Worm (Caenorhabditis elegans) whole organism, L4 larva: ENCODE results near the gene hsp-12.6.

Source experiments
- F49E8.2 ChIP-seq: sonication (generic microtip); optimal IDR thresholded peaks from 2 replicates; lab custom pipeline; 2016; ENCODE audit warnings: missing compliant biosample characterization, mild to moderate bottlenecking, missing genetic modification characterization, borderline replicate concordance
- T26A8.4 ChIP-seq: fragments of 200-800 bp; sonication (Bioruptor generic); IDR thresholded peaks from 2 replicates; pipeline ENCODE4 v1.3.6; 2022; ENCODE audit warnings: missing genetic modification characterization, missing compliant biosample characterization
- Y48G9A.11 ChIP-seq: fragments of 200-800 bp; sonication (Bioruptor generic); IDR thresholded peaks from 2 replicates; pipeline ENCODE4 v1.3.6; 2022; ENCODE audit warnings: missing genetic modification reagents, missing genetic modification characterization, missing compliant biosample characterization
- aly-2 ChIP-seq: sonication (generic microtip); optimal IDR thresholded peaks from 2 replicates; lab custom pipeline; 2018; ENCODE audit warnings: missing biosample characterization, missing genetic modification characterization
- attf-4 ChIP-seq: sonication (generic microtip); optimal IDR thresholded peaks from 3 replicates; lab custom pipeline; 2017; ENCODE audit warnings: missing biosample characterization, missing genetic modification characterization
- ceh-32 ChIP-seq: sonication (generic microtip); optimal IDR thresholded peaks from 2 replicates; lab custom pipeline; 2016; ENCODE audit warnings: mild to moderate bottlenecking, missing genetic modification characterization, missing compliant biosample characterization; ENCODE audit not compliant: poor library complexity
- ceh-62 ChIP-seq: sonication (generic microtip); optimal IDR thresholded peaks from 2 replicates; lab custom pipeline; 2017; ENCODE audit warnings: missing biosample characterization, missing genetic modification characterization
- ceh-82 ChIP-seq: sonication (generic microtip); optimal IDR thresholded peaks from 2 replicates; lab custom pipeline; 2017; ENCODE audit warnings: missing biosample characterization, missing genetic modification characterization
- ctbp-1 ChIP-seq: fragments of 200-800 bp; sonication (Bioruptor generic); IDR thresholded peaks from 2 replicates; pipeline ENCODE4 v1.3.6; 2022; ENCODE audit warnings: missing genetic modification reagents, missing genetic modification characterization, missing compliant biosample characterization
- daf-16 ChIP-seq, 3 experiments: sonication (generic microtip); optimal IDR thresholded peaks; 2 replicates each; lab custom pipeline; 2016 to 2017; ENCODE audit warnings: missing genetic modification characterization in 3 of 3, missing genetic modification reagents in 3 of 3, mild to moderate bottlenecking in 2 of 3, missing compliant biosample characterization in 2 of 3, missing biosample characterization in 1 of 3, moderate library complexity in 1 of 3
- daf-19 ChIP-seq: fragments of 200-800 bp; sonication (Bioruptor generic); conservative IDR thresholded peaks from 2 replicates; pipeline ENCODE4 v1.3.6; 2022; ENCODE audit warnings: missing genetic modification characterization, missing compliant biosample characterization
- daf-8 ChIP-seq: fragments of 200-800 bp; sonication (Bioruptor generic); IDR thresholded peaks from 2 replicates; pipeline ENCODE4 v1.3.6; 2022; ENCODE audit warnings: missing genetic modification characterization, missing compliant biosample characterization
- dmd-6 ChIP-seq: fragments of 200-800 bp; sonication (Bioruptor generic); IDR thresholded peaks from 2 replicates; pipeline ENCODE4 v1.3.6; 2022; ENCODE audit warnings: missing genetic modification reagents, missing genetic modification characterization, missing compliant biosample characterization
- dmd-8 ChIP-seq: fragments of 200-800 bp; sonication (Bioruptor generic); IDR thresholded peaks from 2 replicates; pipeline ENCODE4 v1.3.6; 2022; ENCODE audit warnings: missing genetic modification characterization, missing compliant biosample characterization
- dmd-9 ChIP-seq: fragments of 200-800 bp; sonication (Bioruptor generic); IDR thresholded peaks from 2 replicates; pipeline ENCODE4 v1.3.6; 2022; ENCODE audit warnings: missing genetic modification reagents, missing genetic modification characterization, missing compliant biosample characterization
- egl-27 ChIP-seq: sonication (generic microtip); optimal IDR thresholded peaks from 3 replicates; lab custom pipeline; 2017; ENCODE audit warnings: missing biosample characterization, missing genetic modification reagents, missing genetic modification characterization
- fkh-10 ChIP-seq: fragments of 150-350 bp; optimal IDR thresholded peaks from 2 replicates; lab custom pipeline; 2014; ENCODE audit warnings: missing biosample characterization, missing genetic modification reagents, missing genetic modification characterization
- fos-1 ChIP-seq: fragments of 150-350 bp; optimal IDR thresholded peaks from 2 replicates; lab custom pipeline; 2014; ENCODE audit warnings: missing biosample characterization, missing genetic modification characterization
- hif-1 ChIP-seq, 2 experiments: sonication (generic microtip); optimal IDR thresholded peaks; 2 replicates each; lab custom pipeline; 2016 to 2017; ENCODE audit warnings: missing compliant biosample characterization in 2 of 2, missing genetic modification characterization in 2 of 2, missing genetic modification reagents in 2 of 2, missing genotype in 2 of 2, mild to moderate bottlenecking in 1 of 2
- jun-1 ChIP-seq: fragments of 150-350 bp; optimal IDR thresholded peaks from 2 replicates; lab custom pipeline; 2014; ENCODE audit warnings: missing biosample characterization, missing genetic modification reagents, missing genetic modification characterization
- lim-7 ChIP-seq: fragments of 200-800 bp; sonication (Bioruptor generic); IDR thresholded peaks from 2 replicates; pipeline ENCODE4 v1.3.6; 2022; ENCODE audit warnings: missing genetic modification characterization, missing compliant biosample characterization
- lin-13 ChIP-seq: fragments of 150-350 bp; optimal IDR thresholded peaks from 2 replicates; lab custom pipeline; 2014; ENCODE audit warnings: missing biosample characterization, missing genetic modification reagents, missing genetic modification characterization
- lin-29 ChIP-seq: fragments of 200-800 bp; sonication (Bioruptor generic); IDR thresholded peaks from 2 replicates; pipeline ENCODE4 v1.3.6; 2022; ENCODE audit warnings: missing genetic modification reagents, missing genetic modification characterization, missing compliant biosample characterization
- lin-38 ChIP-seq: fragments of 200-800 bp; sonication (Bioruptor generic); IDR thresholded peaks from 2 replicates; pipeline ENCODE4 v1.3.6; 2022; ENCODE audit warnings: missing genetic modification reagents, missing genetic modification characterization, missing compliant biosample characterization
- lsy-2 ChIP-seq, 2 experiments: fragments of 150-350 bp in 1 of 2; sonication (generic microtip) in 1 of 2; optimal IDR thresholded peaks; 2 replicates each; lab custom pipeline; 2014 to 2017; ENCODE audit warnings: missing biosample characterization in 2 of 2, missing genetic modification characterization in 2 of 2
- madf-5 ChIP-seq, 2 experiments: fragments of 200-800 bp; sonication (Bioruptor generic); IDR thresholded peaks; 2 replicates each; pipeline ENCODE4 v1.3.6; 2022; ENCODE audit warnings: missing compliant biosample characterization in 2 of 2, missing genetic modification characterization in 2 of 2
- mdl-1 ChIP-seq, 2 experiments: fragments of 150-350 bp in 1 of 2; sonication (generic microtip) in 1 of 2; optimal IDR thresholded peaks; 2 replicates each; lab custom pipeline; 2014 to 2017; ENCODE audit warnings: missing biosample characterization in 2 of 2, missing genetic modification characterization in 2 of 2
- mep-1 ChIP-seq: fragments of 150-350 bp; sonication (generic microtip); optimal IDR thresholded peaks from 3 replicates; lab custom pipeline; 2014; ENCODE audit warnings: missing biosample characterization, missing genetic modification characterization
- nhr-10 ChIP-seq: fragments of 150-350 bp; optimal IDR thresholded peaks from 2 replicates; lab custom pipeline; 2014; ENCODE audit warnings: missing biosample characterization, missing genetic modification characterization
- nhr-102 ChIP-seq: sonication (generic microtip); optimal IDR thresholded peaks from 2 replicates; lab custom pipeline; 2016; ENCODE audit warnings: mild to moderate bottlenecking, missing genetic modification characterization, moderate library complexity, missing compliant biosample characterization
- nhr-42 ChIP-seq: fragments of 200-800 bp; sonication (Bioruptor generic); IDR thresholded peaks from 2 replicates; pipeline ENCODE4 v1.3.6; 2022; ENCODE audit warnings: missing genetic modification characterization, missing compliant biosample characterization
- nhr-76 ChIP-seq: fragments of 150-350 bp; optimal IDR thresholded peaks from 2 replicates; lab custom pipeline; 2014; ENCODE audit warnings: missing biosample characterization, missing genetic modification characterization
- nhr-77 ChIP-seq: fragments of 150-350 bp; optimal IDR thresholded peaks from 2 replicates; lab custom pipeline; 2014; ENCODE audit warnings: missing biosample characterization, missing genetic modification characterization
- php-3 ChIP-seq: fragments of 200-800 bp; sonication (Bioruptor generic); IDR thresholded peaks from 2 replicates; pipeline ENCODE4 v1.3.6; 2022; ENCODE audit warnings: missing genetic modification reagents, missing genetic modification characterization, missing compliant biosample characterization
- saeg-2 ChIP-seq: fragments of 200-800 bp; sonication (Bioruptor generic); IDR thresholded peaks from 2 replicates; pipeline ENCODE4 v1.3.6; 2022; ENCODE audit warnings: missing genetic modification reagents, missing genetic modification characterization, missing compliant biosample characterization
- sdz-12 ChIP-seq: fragments of 200-800 bp; sonication (Bioruptor generic); optimal IDR thresholded peaks from 2 replicates; lab custom pipeline; 2018; ENCODE audit warnings: mild to moderate bottlenecking, missing genetic modification characterization, missing compliant biosample characterization
- set-16 ChIP-seq: fragments of 200-800 bp; sonication (Bioruptor generic); IDR thresholded peaks from 2 replicates; pipeline ENCODE4 v1.3.6; 2022; ENCODE audit warnings: missing genetic modification reagents, missing genetic modification characterization, missing compliant biosample characterization
- snpc-1.2 ChIP-seq: fragments of 200-800 bp; sonication (Bioruptor generic); IDR thresholded peaks from 2 replicates; pipeline ENCODE4 v1.3.6; 2022; ENCODE audit warnings: missing genetic modification reagents, missing genetic modification characterization, missing compliant biosample characterization
- snpc-4 ChIP-seq: fragments of 150-350 bp; optimal IDR thresholded peaks from 2 replicates; lab custom pipeline; 2014; ENCODE audit warnings: missing biosample characterization, missing genetic modification characterization
- spr-1 ChIP-seq: sonication (generic microtip); optimal IDR thresholded peaks from 2 replicates; lab custom pipeline; 2016; ENCODE audit warnings: mild to moderate bottlenecking, missing genetic modification characterization, missing compliant biosample characterization
- spr-3 ChIP-seq: fragments of 200-800 bp; sonication (Bioruptor generic); optimal IDR thresholded peaks from 2 replicates; lab custom pipeline; 2018; ENCODE audit warnings: mild to moderate bottlenecking, missing genetic modification characterization, missing compliant biosample characterization
- tra-1 ChIP-seq: fragments of 200-800 bp; sonication (Bioruptor generic); IDR thresholded peaks from 2 replicates; pipeline ENCODE4 v1.3.6; 2022; ENCODE audit warnings: missing genetic modification reagents, missing genetic modification characterization, missing compliant biosample characterization
- unc-130 ChIP-seq: sonication (generic microtip); optimal IDR thresholded peaks from 2 replicates; lab custom pipeline; 2016; ENCODE audit warnings: missing genetic modification reagents, missing genetic modification characterization, missing compliant biosample characterization
- unc-39 ChIP-seq: sonication (generic microtip); optimal IDR thresholded peaks from 2 replicates; lab custom pipeline; 2017; ENCODE audit warnings: missing biosample characterization, missing genetic modification characterization
- unc-62 ChIP-seq, 3 experiments: fragments of 150-350 bp in 1 of 3; sonication (generic microtip); optimal IDR thresholded peaks in 2 of 3; peaks in 1 of 3; 1 replicate in 1 of 3; 2 replicates in 2 of 3; lab custom pipeline; 2014 to 2017; ENCODE audit warnings: missing biosample characterization in 3 of 3, missing genetic modification characterization in 3 of 3, missing genetic modification reagents in 3 of 3, missing genotype in 1 of 3
- vab-7 ChIP-seq: fragments of 200-800 bp; sonication (Bioruptor generic); IDR thresholded peaks from 2 replicates; pipeline ENCODE4 v1.3.6; 2022; ENCODE audit warnings: missing genetic modification reagents, missing genetic modification characterization, missing compliant biosample characterization
- zfp-2 ChIP-seq: sonication (generic microtip); optimal IDR thresholded peaks from 2 replicates; lab custom pipeline; 2016; ENCODE audit warnings: mild to moderate bottlenecking, missing genetic modification characterization, missing compliant biosample characterization
- zfp-3 ChIP-seq: fragments of 200-800 bp; sonication (Bioruptor generic); conservative IDR thresholded peaks from 2 replicates; pipeline ENCODE4 v1.3.6; 2022; ENCODE audit warnings: missing genetic modification reagents, missing genetic modification characterization, missing compliant biosample characterization
- ztf-11 ChIP-seq: fragments of 150-350 bp; optimal IDR thresholded peaks from 2 replicates; lab custom pipeline; 2014; ENCODE audit warnings: missing biosample characterization, missing genetic modification characterization

Gene hsp-12.6

ce11 chrIV:9477135-9477928 lies 30.3 kb upstream of the hsp-12.6 start, which contains the start of gene wrt-3:
TSS of gene wrt-3 (minus strand) at chrIV:9477456.
- TF ChIP-seq saeg-2 (GFP tag; lab: Robert Waterston, UW): no peak; the same call in 1 of the 2 replicates
- TF ChIP-seq tra-1 (GFP tag; lab: Robert Waterston, UW): peak; percentile 79
- no peak; the same call in 1 of the 2 replicates for TF ChIP-seq ctbp-1 (GFP tag; lab: Robert Waterston, UW)
- TF ChIP-seq daf-19 (GFP tag; lab: Robert Waterston, UW): peak; percentile 90
- TF ChIP-seq mdl-1 (tag; optimal IDR thresholded peaks at IDR 0.05; lab: Kevin White, UChicago): no peak
- TF ChIP-seq aly-2 (tag; lab: Kevin White, UChicago): no peak
- peak; percentile 99 for TF ChIP-seq dmd-8
- TF ChIP-seq attf-4 (tag; lab: Kevin White, UChicago): peak; percentile 58
- no peak for TF ChIP-seq dmd-6 (GFP tag; lab: Robert Waterston, UW)
- no peak for TF ChIP-seq fos-1 (tag; lab: Kevin White, UChicago)
- peak; percentile 89 to 92 for TF ChIP-seq madf-5 (GFP tag; IDR thresholded peaks at IDR 0.05; lab: Robert Waterston, UW)
- TF ChIP-seq nhr-10 (tag; lab: Kevin White, UChicago): no peak
- peak; percentile 67 for TF ChIP-seq unc-130 (GFP tag; lab: Kevin White, UChicago)
- no peak for TF ChIP-seq mep-1 (tag; lab: Kevin White, UChicago)
- no peak; the same call in none of the 2 replicates for TF ChIP-seq lim-7 (GFP tag; lab: Robert Waterston, UW)
- peak; percentile 46 for TF ChIP-seq zfp-2 (tag; lab: Kevin White, UChicago)
- no peak for TF ChIP-seq set-16 (GFP tag; lab: Robert Waterston, UW)
- peak in 1 of 2 experiments; percentile 82 for TF ChIP-seq unc-62 (GFP tag; optimal IDR thresholded peaks at IDR 0.05 in 1 of 2; lab: Kevin White, UChicago)
- TF ChIP-seq unc-62 (tag; optimal IDR thresholded peaks at IDR 0.05; lab: Kevin White, UChicago): no peak
- TF ChIP-seq daf-8: no peak
- TF ChIP-seq php-3 (GFP tag; lab: Robert Waterston, UW): no peak
- TF ChIP-seq spr-3: peak; percentile 81
- no peak for TF ChIP-seq snpc-4
- no peak for TF ChIP-seq jun-1 (tag; lab: Kevin White, UChicago)
- no peak for TF ChIP-seq T26A8.4 (GFP tag; lab: Robert Waterston, UW)
- TF ChIP-seq unc-39 (tag; lab: Kevin White, UChicago): no peak
- no peak for TF ChIP-seq fkh-10 (GFP tag; lab: Kevin White, UChicago)
- TF ChIP-seq ceh-62 (tag; lab: Kevin White, UChicago): no peak
- peak; percentile 1 for TF ChIP-seq ceh-32 (tag; lab: Kevin White, UChicago)
- no peak for TF ChIP-seq nhr-77
- TF ChIP-seq egl-27 (tag; lab: Kevin White, UChicago): no peak
- TF ChIP-seq Y48G9A.11: no peak
- peak; percentile 86 for TF ChIP-seq nhr-42 (GFP tag; lab: Robert Waterston, UW)
- TF ChIP-seq lsy-2 (tag; optimal IDR thresholded peaks at IDR 0.05; lab: Kevin White, UChicago): peak in 1 of 2 experiments; percentile 12
- TF ChIP-seq lin-38: no peak
- TF ChIP-seq lin-13 (GFP tag; lab: Kevin White, UChicago): no peak
- peak; percentile 96 for TF ChIP-seq snpc-1.2 (GFP tag; lab: Robert Waterston, UW)
- no peak for TF ChIP-seq hif-1 (tag; optimal IDR thresholded peaks at IDR 0.05; lab: Kevin White, UChicago)
- 0 out of 2 replicates have a peak, but pooled peaks have one; percentile 74 for TF ChIP-seq zfp-3 (GFP tag; lab: Robert Waterston, UW)
- TF ChIP-seq daf-16 (GFP tag; optimal IDR thresholded peaks at IDR 0.05; lab: Kevin White, UChicago): peak; percentile 71 to 95
- no peak for TF ChIP-seq daf-16 (tag; optimal IDR thresholded peaks at IDR 0.05; lab: Kevin White, UChicago)
- peak; percentile 93 for TF ChIP-seq sdz-12 (GFP tag; lab: Kevin White, UChicago)
- TF ChIP-seq lin-29 (GFP tag; lab: Robert Waterston, UW): peak; percentile 49; the same call in 1 of the 2 replicates
- TF ChIP-seq vab-7 (GFP tag; lab: Robert Waterston, UW): no peak; the same call in 1 of the 2 replicates
- TF ChIP-seq dmd-9: no peak; the same call in 1 of the 2 replicates
- no peak for TF ChIP-seq ceh-82 (tag; lab: Kevin White, UChicago)
- no peak for TF ChIP-seq nhr-76 (tag; lab: Kevin White, UChicago)
- peak; percentile 42 for TF ChIP-seq F49E8.2 (tag; lab: Kevin White, UChicago)
- TF ChIP-seq ztf-11 (tag; lab: Kevin White, UChicago): no peak
- peak; percentile 74 for TF ChIP-seq spr-1
- no peak for TF ChIP-seq nhr-102 (tag; lab: Kevin White, UChicago)
